Fruit fly (Drosophila melanogaster) whole organism, pupa: ENCODE data around the gene CG43294.

Experiments used
- CG34367 ChIP-seq: fragments of 200-800 bp; sonication (Bioruptor generic); optimal IDR thresholded peaks from 2 replicates; lab custom pipeline; 2018; ENCODE audit warnings: missing biosample characterization, mild to moderate bottlenecking, missing genetic modification characterization
- CG8159 ChIP-seq: fragments of 200-800 bp; sonication (Bioruptor generic); optimal IDR thresholded peaks from 3 replicates; lab custom pipeline; 2018; ENCODE audit warnings: missing biosample characterization, mild to moderate bottlenecking, missing genetic modification characterization, moderate library complexity
- D1 ChIP-seq: fragments of 200-800 bp; sonication (Bioruptor generic); optimal IDR thresholded peaks from 2 replicates; lab custom pipeline; 2018; ENCODE audit warnings: missing biosample characterization, mild to moderate bottlenecking, missing genetic modification characterization, moderate library complexity
- EcR ChIP-seq: fragments of 200-800 bp; sonication (Bioruptor generic); optimal IDR thresholded peaks from 3 replicates; lab custom pipeline; 2019; ENCODE audit warnings: missing biosample characterization, missing genetic modification characterization, mild to moderate bottlenecking, moderate library complexity, missing genetic modification reagents
- Ets98B ChIP-seq: fragments of 200-800 bp; sonication (Bioruptor generic); IDR thresholded peaks from 2 replicates; pipeline ENCODE4 v1.3.6; 2022; ENCODE audit warnings: missing biosample characterization, missing genetic modification characterization
- Pif1A ChIP-seq: fragments of 200-800 bp; sonication (Bioruptor generic); optimal IDR thresholded peaks from 3 replicates; lab custom pipeline; 2016; ENCODE audit warnings: missing biosample characterization, missing genetic modification characterization
- Snoo ChIP-seq: fragments of 200-800 bp; sonication (Bioruptor generic); optimal IDR thresholded peaks from 3 replicates; lab custom pipeline; 2017; ENCODE audit warnings: missing biosample characterization, mild to moderate bottlenecking, missing genetic modification characterization, inconsistent platforms
- fd96Ca ChIP-seq: fragments of 200-800 bp; sonication (Bioruptor generic); IDR thresholded peaks from 3 replicates; pipeline ENCODE4 v1.3.6; 2022; ENCODE audit warnings: missing biosample characterization, missing genetic modification characterization

- TF ChIP-seq Ets98B (GFP tag; lab: Robert Waterston, UW) (no peak), fd96Ca (GFP tag; lab: Robert Waterston, UW) (no peak), CG8159 (no peak), D1 (no peak), EcR (GFP tag; lab: Kevin White, UChicago) (no peak), CG34367 (tag; lab: Kevin White, UChicago) (no peak), Pif1A (GFP tag; lab: Kevin White, UChicago) (no peak), Snoo (no peak)
Measured at dm6 chr3L:11990436-11990835, 32.4 kb downstream of the CG43294 start, which contains the start of gene CG6931.
